Worm (Caenorhabditis elegans) whole organism, L2 larva: Measurements from ENCODE around the gene F08H9.3.
A peak's percentile ranks its signal among the peaks of the same experiment; 100 is the strongest.
"Not testable (repeated sequence)": the region's sequence is repeated elsewhere in the genome, so short reads cannot be mapped to it uniquely, and the experiment has no call there.

ENCODE experiments used
- C34F6.9 ChIP-seq: fragments of 150-350 bp; optimal IDR thresholded peaks from 2 replicates; lab custom pipeline; 2014; ENCODE audit warnings: missing biosample characterization, missing genetic modification characterization
- R02D3.7 ChIP-seq: fragments of 150-350 bp; optimal IDR thresholded peaks from 2 replicates; lab custom pipeline; 2014; ENCODE audit warnings: missing biosample characterization, missing genetic modification characterization
- Y55F3AM.14 ChIP-seq: fragments of 200-800 bp; sonication (Bioruptor generic); optimal IDR thresholded peaks from 2 replicates; lab custom pipeline; 2018; ENCODE audit warnings: mild to moderate bottlenecking, missing genetic modification characterization, missing compliant biosample characterization
- aly-2 ChIP-seq: fragments of 150-350 bp; optimal IDR thresholded peaks from 2 replicates; lab custom pipeline; 2014; ENCODE audit warnings: missing biosample characterization, missing genetic modification characterization
- blmp-1 ChIP-seq: sonication (generic microtip); optimal IDR thresholded peaks from 2 replicates; lab custom pipeline; 2017; ENCODE audit warnings: missing genetic modification characterization, mild to moderate bottlenecking, missing compliant biosample characterization, antibody characterized with exemption, moderate library complexity; ENCODE audit not compliant: insufficient read depth
- ceh-16 ChIP-seq: fragments of 150-350 bp; optimal IDR thresholded peaks from 2 replicates; lab custom pipeline; 2014; ENCODE audit warnings: missing biosample characterization, missing genetic modification characterization
- ceh-82 ChIP-seq: fragments of 150-350 bp; optimal IDR thresholded peaks from 2 replicates; lab custom pipeline; 2014; ENCODE audit warnings: missing biosample characterization, missing genetic modification characterization
- egl-27 ChIP-seq: sonication (generic microtip); optimal IDR thresholded peaks from 3 replicates; lab custom pipeline; 2017; ENCODE audit warnings: missing biosample characterization, missing genetic modification reagents, missing genetic modification characterization
- elt-1 ChIP-seq: fragments of 150-350 bp; optimal IDR thresholded peaks from 2 replicates; lab custom pipeline; 2014; ENCODE audit warnings: missing biosample characterization, missing genetic modification characterization
- elt-3 ChIP-seq: sonication (generic microtip); optimal IDR thresholded peaks from 2 replicates; lab custom pipeline; 2017; ENCODE audit warnings: missing biosample characterization, missing genetic modification characterization
- fos-1 ChIP-seq: fragments of 150-350 bp; optimal IDR thresholded peaks from 2 replicates; lab custom pipeline; 2014; ENCODE audit warnings: missing biosample characterization, missing genetic modification characterization
- gmeb-1 ChIP-seq: fragments of 150-350 bp; optimal IDR thresholded peaks from 2 replicates; lab custom pipeline; 2014; ENCODE audit warnings: missing biosample characterization, missing genetic modification characterization
- lin-39 ChIP-seq: fragments of 150-350 bp; optimal IDR thresholded peaks from 2 replicates; lab custom pipeline; 2014; ENCODE audit warnings: missing biosample characterization, missing genetic modification reagents, missing genetic modification characterization
- lsy-2 ChIP-seq, 2 experiments: fragments of 150-350 bp in 1 of 2; sonication (generic microtip) in 1 of 2; optimal IDR thresholded peaks; 2 replicates each; lab custom pipeline; 2014 to 2017; ENCODE audit warnings: missing biosample characterization in 2 of 2, missing genetic modification characterization in 2 of 2
- mab-5 ChIP-seq: fragments of 150-350 bp; optimal IDR thresholded peaks from 2 replicates; lab custom pipeline; 2014; ENCODE audit warnings: missing biosample characterization, missing genetic modification characterization
- mdl-1 ChIP-seq, 2 experiments: fragments of 150-350 bp in 1 of 2; sonication (generic microtip) in 1 of 2; optimal IDR thresholded peaks; 2 replicates each; lab custom pipeline; 2017; ENCODE audit warnings: missing biosample characterization in 2 of 2, missing genetic modification characterization in 2 of 2
- nhr-10 ChIP-seq: sonication (generic microtip); optimal IDR thresholded peaks from 2 replicates; lab custom pipeline; 2017; ENCODE audit warnings: missing biosample characterization, missing genetic modification characterization
- nhr-129 ChIP-seq: fragments of 150-350 bp; optimal IDR thresholded peaks from 2 replicates; lab custom pipeline; 2014; ENCODE audit warnings: missing biosample characterization, missing genetic modification characterization
- nhr-21 ChIP-seq: fragments of 150-350 bp; optimal IDR thresholded peaks from 2 replicates; lab custom pipeline; 2014; ENCODE audit warnings: missing biosample characterization, missing genetic modification characterization
- nhr-23 ChIP-seq: fragments of 150-350 bp; optimal IDR thresholded peaks from 2 replicates; lab custom pipeline; 2014; ENCODE audit warnings: missing biosample characterization, missing genetic modification reagents, missing genetic modification characterization
- nhr-25 ChIP-seq: fragments of 150-350 bp; sonication (generic microtip); optimal IDR thresholded peaks from 3 replicates; lab custom pipeline; 2014; ENCODE audit warnings: missing biosample characterization, missing genetic modification characterization
- nhr-77 ChIP-seq: fragments of 150-350 bp; optimal IDR thresholded peaks from 2 replicates; lab custom pipeline; 2014; ENCODE audit warnings: missing biosample characterization, missing genetic modification characterization
- peb-1 ChIP-seq: fragments of 150-350 bp; optimal IDR thresholded peaks from 2 replicates; lab custom pipeline; 2014; ENCODE audit warnings: missing biosample characterization, missing genetic modification characterization
- sem-4 ChIP-seq: fragments of 150-350 bp; optimal IDR thresholded peaks from 2 replicates; lab custom pipeline; 2014; ENCODE audit warnings: missing biosample characterization, missing genetic modification reagents, missing genetic modification characterization
- sma-3 ChIP-seq: sonication (generic microtip); optimal IDR thresholded peaks from 2 replicates; lab custom pipeline; 2016; ENCODE audit warnings: missing genetic modification reagents, missing genetic modification characterization, missing compliant biosample characterization
- sma-9 ChIP-seq, 2 experiments: fragments of 150-350 bp in 1 of 2; sonication (generic microtip) in 1 of 2; optimal IDR thresholded peaks; 2 replicates each; lab custom pipeline; 2014 to 2016; ENCODE audit warnings: missing genetic modification characterization in 2 of 2, mild to moderate bottlenecking in 1 of 2, missing biosample characterization in 1 of 2, missing compliant biosample characterization in 1 of 2, missing genetic modification reagents in 1 of 2, moderate library complexity in 1 of 2
- snpc-4 ChIP-seq: fragments of 150-350 bp; optimal IDR thresholded peaks from 2 replicates; lab custom pipeline; 2014; ENCODE audit warnings: missing biosample characterization, missing genetic modification characterization
- unc-39 ChIP-seq: fragments of 150-350 bp; optimal IDR thresholded peaks from 2 replicates; lab custom pipeline; 2014; ENCODE audit warnings: missing biosample characterization, missing genetic modification characterization
- unc-55 ChIP-seq: fragments of 150-350 bp; sonication (generic microtip); optimal IDR thresholded peaks from 3 replicates; lab custom pipeline; 2014; ENCODE audit warnings: missing biosample characterization, missing genetic modification reagents, missing genetic modification characterization
- zag-1 ChIP-seq: fragments of 150-350 bp; optimal IDR thresholded peaks from 2 replicates; lab custom pipeline; 2014; ENCODE audit warnings: missing biosample characterization, missing genetic modification characterization
- ztf-1 ChIP-seq: fragments of 200-800 bp; sonication (Bioruptor generic); conservative IDR thresholded peaks from 2 replicates; pipeline ENCODE4 v1.3.6; 2022; ENCODE audit warnings: missing genetic modification characterization, missing compliant biosample characterization
- ztf-11 ChIP-seq: sonication (generic microtip); optimal IDR thresholded peaks from 2 replicates; lab custom pipeline; 2017; ENCODE audit warnings: missing biosample characterization, missing genetic modification characterization
- ztf-4 ChIP-seq: fragments of 150-350 bp; optimal IDR thresholded peaks from 2 replicates; lab custom pipeline; 2014; ENCODE audit warnings: missing biosample characterization, missing genetic modification characterization

The F08H9.3 gene

ce11 chrV:14463087-14463486 is at the start of gene F08H9.3:
F08H9.3 (minus strand) TSS chrV:14463338.
- TF ChIP-seq gmeb-1 (tag; lab: Kevin White, UChicago) (peak; percentile 9), sma-9 (GFP tag; optimal IDR thresholded peaks at IDR 0.05; lab: Kevin White, UChicago) (peak; percentile 39), snpc-4 (tag; lab: Kevin White, UChicago) (peak; percentile 85)
- TF ChIP-seq sma-9 (tag; optimal IDR thresholded peaks at IDR 0.05; lab: Kevin White, UChicago): not testable (repeated sequence)

- TF ChIP-seq fos-1 (tag; lab: Kevin White, UChicago) (peak; percentile 20), elt-3 (tag; lab: Kevin White, UChicago) (no peak), mdl-1 (tag; optimal IDR thresholded peaks at IDR 0.05; lab: Kevin White, UChicago) (peak; percentile 37 to 82), nhr-21 (tag; lab: Kevin White, UChicago) (peak; percentile 72), egl-27 (tag; lab: Kevin White, UChicago) (peak; percentile 9), R02D3.7 (no peak), sma-9 (GFP tag; optimal IDR thresholded peaks at IDR 0.05; lab: Kevin White, UChicago) (peak; percentile 88), sma-9 (tag; optimal IDR thresholded peaks at IDR 0.05; lab: Kevin White, UChicago) (no peak), sma-3 (peak; percentile 95), nhr-25 (peak; percentile 87), sem-4 (tag; lab: Kevin White, UChicago) (peak; percentile 49), mab-5 (tag; lab: Kevin White, UChicago) (no peak), nhr-129 (tag; lab: Kevin White, UChicago) (peak; percentile 42), blmp-1 (tag; lab: Kevin White, UChicago) (peak; percentile 97)
Measured at ce11 chrV:14510746-14511145, 47.6 kb upstream of the F08H9.3 start, which contains the start of gene R02D5.9. R02D5.9 (minus strand) TSS chrV:14511123.

ce11 chrV:14508556-14508955 is 45.4 kb upstream of the F08H9.3 start:
- TF ChIP-seq peb-1 (tag; lab: Kevin White, UChicago) (no peak), blmp-1 (tag; lab: Kevin White, UChicago) (no peak), lsy-2 (tag; optimal IDR thresholded peaks at IDR 0.05; lab: Kevin White, UChicago) (no peak), ztf-11 (tag; lab: Kevin White, UChicago) (no peak), nhr-10 (tag; lab: Kevin White, UChicago) (no peak), unc-55 (GFP tag; lab: Kevin White, UChicago) (no peak), unc-39 (no peak), ztf-1 (GFP tag; lab: Robert Waterston, UW) (no peak), mdl-1 (tag; optimal IDR thresholded peaks at IDR 0.05; lab: Kevin White, UChicago) (no peak), nhr-129 (tag; lab: Kevin White, UChicago) (no peak), C34F6.9 (no peak), mab-5 (tag; lab: Kevin White, UChicago) (no peak), lin-39 (tag; lab: Kevin White, UChicago) (no peak)

- TF ChIP-seq gmeb-1 (tag; lab: Kevin White, UChicago): no peak
- TF ChIP-seq blmp-1 (tag; lab: Kevin White, UChicago): peak; percentile 88
- TF ChIP-seq mab-5 (tag; lab: Kevin White, UChicago): no peak
- TF ChIP-seq, all 48 proteins: peak for 1
Measured at ce11 chrV:14508005-14508521, 44.9 kb upstream of the F08H9.3 start, which contains the start of gene R02D5.1. R02D5.1 (plus strand) TSS chrV:14508249.

- TF ChIP-seq nhr-25 (peak; percentile 84), sem-4 (tag; lab: Kevin White, UChicago) (peak; percentile 60), unc-55 (GFP tag; lab: Kevin White, UChicago) (no peak), aly-2 (tag; lab: Kevin White, UChicago) (no peak), lin-39 (tag; lab: Kevin White, UChicago) (no peak), nhr-23 (tag; lab: Kevin White, UChicago) (peak; percentile 98), blmp-1 (tag; lab: Kevin White, UChicago) (peak; percentile 90), zag-1 (tag; lab: Kevin White, UChicago) (no peak), ztf-4 (tag; lab: Kevin White, UChicago) (no peak), ceh-82 (no peak), nhr-21 (tag; lab: Kevin White, UChicago) (no peak), egl-27 (tag; lab: Kevin White, UChicago) (peak; percentile 84), Y55F3AM.14 (no peak), lsy-2 (tag; optimal IDR thresholded peaks at IDR 0.05; lab: Kevin White, UChicago) (peak in 1 of 2 experiments; percentile 15), ceh-16 (tag; lab: Kevin White, UChicago) (peak; percentile 100), nhr-77 (tag; lab: Kevin White, UChicago) (no peak), sma-9 (GFP tag; optimal IDR thresholded peaks at IDR 0.05; lab: Kevin White, UChicago) (peak; percentile 94), sma-9 (tag; optimal IDR thresholded peaks at IDR 0.05; lab: Kevin White, UChicago) (no peak), ztf-1 (GFP tag; lab: Robert Waterston, UW) (no peak), elt-1 (peak; percentile 100), mdl-1 (tag; optimal IDR thresholded peaks at IDR 0.05; lab: Kevin White, UChicago) (no peak)
Measured at ce11 chrV:14506713-14507675, 43.9 kb upstream of the F08H9.3 start.
